Worm (Caenorhabditis elegans) whole organism, early embryonic: ENCODE data around the gene spig-9.

Experiments used
- ama-1 ChIP-seq: fragments of 150-350 bp; optimal IDR thresholded peaks from 2 replicates; lab custom pipeline; 2014
- flt-1 ChIP-seq: fragments of 200-800 bp; sonication (Bioruptor generic); IDR thresholded peaks from 2 replicates; pipeline ENCODE4 v1.3.6; 2022; ENCODE audit warnings: missing genetic modification characterization, missing compliant biosample characterization

- TF ChIP-seq flt-1 (GFP tag; lab: Robert Waterston, UW) (no peak), ama-1 (lab: Kevin White, UChicago) (no peak)
These were observed 22.5 kb upstream of the spig-9 start, which contains the start of gene H37A05.2 for ce11 chrV:13634149-13634548.
